In genomic region chr3R:11822266-11822665, dm6 we compare ENCODE assay signal across 3 fruit fly cellular contexts.
TF ChIP-seq lines count a peak whose summit lies in the region.

TSS of gene Kyat (minus strand) at chr3R:11822493.

- TF ChIP-seq CTCF in whole organism, embryonic (GFP tag; optimal IDR thresholded peaks at IDR 0.05; lab: Kevin White, UChicago) = peak; percentile 43

TF ChIP-seq in whole organism, adult, 20 proteins besides CTCF, POLR2A, EP300 and RAD21:
- peak; percentile 1 for TF ChIP-seq bab1 (GFP tag; optimal IDR thresholded peaks at IDR 0.05; lab: Kevin White, UChicago)
- no peak for TF ChIP-seq CG12768 (GFP tag; optimal IDR thresholded peaks at IDR 0.05; lab: Kevin White, UChicago)

TF ChIP-seq in whole organism, embryonic, 481 proteins besides CTCF, POLR2A, EP300 and RAD21 (continues in another document):
- TF ChIP-seq CG15514 (GFP tag; optimal IDR thresholded peaks at IDR 0.05; lab: Kevin White, UChicago) (peak; percentile 35), YL-1 (GFP tag; optimal IDR thresholded peaks at IDR 0.05; lab: Kevin White, UChicago) (peak; percentile 69), slp2 (GFP tag; optimal IDR thresholded peaks at IDR 0.05; lab: Kevin White, UChicago) (no peak), oc (tag; optimal IDR thresholded peaks at IDR 0.05; lab: Kevin White, UChicago) (no peak), Dbx (GFP tag; IDR thresholded peaks at IDR 0.05; lab: Robert Waterston, UW) (no peak), BEAF-32 (GFP tag; optimal IDR thresholded peaks at IDR 0.05; lab: Kevin White, UChicago) (peak; percentile 96), sug (tag; optimal IDR thresholded peaks at IDR 0.05; lab: Kevin White, UChicago) (peak; percentile 29), pho (GFP tag; optimal IDR thresholded peaks at IDR 0.05; lab: Kevin White, UChicago) (no peak), Hr39 (optimal IDR thresholded peaks at IDR 0.05; lab: Kevin White, UChicago) (no peak), CG6791 (GFP tag; IDR thresholded peaks at IDR 0.05; lab: Robert Waterston, UW; ENCODE audit: partially characterized antibody) (peak; percentile 98), CG11560 (tag; IDR thresholded peaks at IDR 0.05; lab: Robert Waterston, UW) (no peak), B-H2 (GFP tag; optimal IDR thresholded peaks at IDR 0.05; lab: Kevin White, UChicago) (peak; percentile 56), CG14710 (tag; optimal IDR thresholded peaks at IDR 0.05; lab: Kevin White, UChicago) (peak; percentile 66), chinmo (GFP tag; IDR thresholded peaks at IDR 0.05; lab: Robert Waterston, UW; ENCODE audit: partially characterized antibody) (peak; percentile 98), sens (GFP tag; lab: Kevin White, UChicago) (peak; percentile 67), Lpt (GFP tag; optimal IDR thresholded peaks at IDR 0.05; lab: Kevin White, UChicago) (no peak), CG13287 (GFP tag; IDR thresholded peaks at IDR 0.05; lab: Robert Waterston, UW; ENCODE audit: partially characterized antibody) (peak; percentile 99), CG5180 (GFP tag; optimal IDR thresholded peaks at IDR 0.05; lab: Kevin White, UChicago) (no peak), CG14860 (GFP tag; IDR thresholded peaks at IDR 0.05; lab: Robert Waterston, UW; ENCODE audit: partially characterized antibody) (peak; percentile 93), Doc3 (GFP tag; IDR thresholded peaks at IDR 0.05; lab: Robert Waterston, UW; ENCODE audit: partially characterized antibody) (peak; percentile 98), HmgD (GFP tag; optimal IDR thresholded peaks at IDR 0.05; lab: Kevin White, UChicago) (no peak), rib (GFP tag; IDR thresholded peaks at IDR 0.05; lab: Robert Waterston, UW) (no peak), Dref (GFP tag; IDR thresholded peaks at IDR 0.05; lab: Robert Waterston, UW) (peak; percentile 99), Hr78 (GFP tag; optimal IDR thresholded peaks at IDR 0.05; lab: Kevin White, UChicago) (peak in 1 of 2 experiments; percentile 73), Max (GFP tag; optimal IDR thresholded peaks at IDR 0.05; lab: Kevin White, UChicago) (no peak), NFAT (GFP tag; IDR thresholded peaks at IDR 0.05; lab: Robert Waterston, UW) (no peak), CG8944 (GFP tag; optimal IDR thresholded peaks at IDR 0.05; lab: Kevin White, UChicago) (no peak), CG7928 (GFP tag; optimal IDR thresholded peaks at IDR 0.05; lab: Kevin White, UChicago) (peak; percentile 92), jumu (GFP tag; optimal IDR thresholded peaks at IDR 0.05; lab: Kevin White, UChicago) (no peak), CG9932 (GFP tag; IDR thresholded peaks at IDR 0.05; lab: Robert Waterston, UW) (peak; percentile 55), Bgb (GFP tag; IDR thresholded peaks at IDR 0.05; lab: Robert Waterston, UW; ENCODE audit: partially characterized antibody) (peak; percentile 99), sna (GFP tag; IDR thresholded peaks at IDR 0.05; lab: Robert Waterston, UW; ENCODE audit: partially characterized antibody) (peak; percentile 98), HLH4C (GFP tag; IDR thresholded peaks at IDR 0.05; lab: Robert Waterston, UW; ENCODE audit: partially characterized antibody) (peak; percentile 97), CG8924 (tag; optimal IDR thresholded peaks at IDR 0.05; lab: Kevin White, UChicago) (peak; percentile 18), amos (GFP tag; IDR thresholded peaks at IDR 0.05; lab: Robert Waterston, UW; ENCODE audit: partially characterized antibody) (peak; percentile 99), CG17186 (GFP tag; optimal IDR thresholded peaks at IDR 0.05; lab: Kevin White, UChicago) (peak; percentile 4), Med (GFP tag; lab: Kevin White, UChicago) (peak; percentile 79), Abd-B (GFP tag; optimal IDR thresholded peaks at IDR 0.05; lab: Kevin White, UChicago) (no peak), CG17612 (GFP tag; IDR thresholded peaks at IDR 0.05; lab: Robert Waterston, UW) (no peak), HmgZ (tag; optimal IDR thresholded peaks at IDR 0.05; lab: Kevin White, UChicago) (peak; percentile 69), CG2116 (GFP tag; optimal IDR thresholded peaks at IDR 0.05; lab: Kevin White, UChicago) (peak; percentile 93), mld (GFP tag; IDR thresholded peaks at IDR 0.05; lab: Robert Waterston, UW; ENCODE audit: partially characterized antibody) (peak; percentile 94), Stat92E (GFP tag; optimal IDR thresholded peaks at IDR 0.05; lab: Kevin White, UChicago) (peak in 1 of 3 experiments; percentile 29), Fer3 (tag; optimal IDR thresholded peaks at IDR 0.05; lab: Kevin White, UChicago) (no peak)

TF ChIP-seq in whole organism, prepupa, 60 proteins besides CTCF, POLR2A, EP300 and RAD21:
- no peak for TF ChIP-seq CG7368 (GFP tag; optimal IDR thresholded peaks at IDR 0.05; lab: Kevin White, UChicago)
- TF ChIP-seq CG8319 (GFP tag; optimal IDR thresholded peaks at IDR 0.05; lab: Kevin White, UChicago) = peak; percentile 99
- no peak for TF ChIP-seq pdm3 (GFP tag; optimal IDR thresholded peaks at IDR 0.05; lab: Kevin White, UChicago)
- TF ChIP-seq esn (GFP tag; optimal IDR thresholded peaks at IDR 0.05; lab: Kevin White, UChicago) = peak; percentile 22
- peak; percentile 95 for TF ChIP-seq fkh (GFP tag; optimal IDR thresholded peaks at IDR 0.05; lab: Kevin White, UChicago)
- TF ChIP-seq CG3032 (tag; optimal IDR thresholded peaks at IDR 0.05; lab: Kevin White, UChicago) = peak; percentile 2
- peak; percentile 35 for TF ChIP-seq Eip78C (GFP tag; lab: Kevin White, UChicago)
- TF ChIP-seq lz (GFP tag; optimal IDR thresholded peaks at IDR 0.05; lab: Kevin White, UChicago) = no peak
- TF ChIP-seq dsx (GFP tag; optimal IDR thresholded peaks at IDR 0.05; lab: Kevin White, UChicago; ENCODE audit: poor library complexity, severe bottlenecking) = peak; percentile 56
- TF ChIP-seq fd85E (GFP tag; optimal IDR thresholded peaks at IDR 0.05; lab: Kevin White, UChicago) = no peak
- TF ChIP-seq svp (GFP tag; lab: Kevin White, UChicago) = peak; percentile 93
- no peak for TF ChIP-seq CG6854 (GFP tag; optimal IDR thresholded peaks at IDR 0.05; lab: Kevin White, UChicago)
